Worm (Caenorhabditis elegans) whole organism, L4/young adult: Measurements from ENCODE around the gene B0302.4.

Experiments
- W03F9.2 ChIP-seq: fragments of 150-350 bp; optimal IDR thresholded peaks from 2 replicates; lab custom pipeline; 2014; ENCODE audit warnings: missing biosample characterization, missing genetic modification characterization
- dao-5 ChIP-seq: sonication (generic microtip); optimal IDR thresholded peaks from 2 replicates; lab custom pipeline; 2016; ENCODE audit warnings: missing genotype, missing genetic modification characterization, moderate library complexity, missing compliant biosample characterization
- him-1 ChIP-seq: sonication (generic microtip); optimal IDR thresholded peaks from 2 replicates; lab custom pipeline; 2016; ENCODE audit warnings: missing genotype, missing genetic modification reagents, missing genetic modification characterization, missing compliant biosample characterization

The B0302.4 gene

ce11 chrX:17176677-17177076 lies at the start of gene B0302.4:
Gene B0302.4, minus strand, starts transcription at chrX:17176777.
- no peak for TF ChIP-seq dao-5 (tag; lab: Kevin White, UChicago)
- no peak for TF ChIP-seq him-1 (tag; lab: Kevin White, UChicago)
- no peak for TF ChIP-seq W03F9.2 (tag; lab: Kevin White, UChicago)

ce11 chrX:17221873-17222525 lies 45.4 kb upstream of the B0302.4 start, which contains the start of gene rab-6.2:
Gene rab-6.2, plus strand, starts transcription at chrX:17222475.
- no peak for TF ChIP-seq dao-5 (tag; lab: Kevin White, UChicago)
- no peak for TF ChIP-seq W03F9.2 (tag; lab: Kevin White, UChicago)
- no peak for TF ChIP-seq him-1 (tag; lab: Kevin White, UChicago)

ce11 chrX:17217050-17217813 lies 40.7 kb upstream of the B0302.4 start, which contains the start of gene acdh-7:
Gene acdh-7, minus strand, starts transcription at chrX:17217105.
- TF ChIP-seq W03F9.2 (tag; lab: Kevin White, UChicago) (no peak), dao-5 (tag; lab: Kevin White, UChicago) (no peak), him-1 (tag; lab: Kevin White, UChicago) (no peak)

ce11 chrX:17216178-17216577 lies 39.6 kb upstream of the B0302.4 start:
- TF ChIP-seq dao-5 (tag; lab: Kevin White, UChicago) (no peak), him-1 (tag; lab: Kevin White, UChicago) (no peak), W03F9.2 (tag; lab: Kevin White, UChicago) (no peak)

ce11 chrX:17215753-17216152 lies 39.2 kb upstream of the B0302.4 start:
- TF ChIP-seq him-1 (tag; lab: Kevin White, UChicago) (no peak), W03F9.2 (tag; lab: Kevin White, UChicago) (no peak), dao-5 (tag; lab: Kevin White, UChicago) (no peak)

- no peak for TF ChIP-seq him-1 (tag; lab: Kevin White, UChicago)
- TF ChIP-seq W03F9.2 (tag; lab: Kevin White, UChicago): no peak
- TF ChIP-seq dao-5 (tag; lab: Kevin White, UChicago): no peak
Observed at ce11 chrX:17214803-17215202, 38.2 kb upstream of the B0302.4 start, which contains the start of gene acdh-10. Gene acdh-10, minus strand, starts transcription at chrX:17214903.

- no peak for TF ChIP-seq dao-5 (tag; lab: Kevin White, UChicago)
- TF ChIP-seq W03F9.2 (tag; lab: Kevin White, UChicago): no peak
- no peak for TF ChIP-seq him-1 (tag; lab: Kevin White, UChicago)
Observed at ce11 chrX:17211513-17211912, 34.9 kb upstream of the B0302.4 start.

ce11 chrX:17209265-17209664 lies 32.7 kb upstream of the B0302.4 start, which contains the start of gene T08G2.2:
Gene T08G2.2, minus strand, starts transcription at chrX:17209365.
- TF ChIP-seq him-1 (tag; lab: Kevin White, UChicago) (no peak), W03F9.2 (tag; lab: Kevin White, UChicago) (no peak), dao-5 (tag; lab: Kevin White, UChicago) (no peak)

ce11 chrX:17205853-17206252 lies 29.3 kb upstream of the B0302.4 start:
- no peak for TF ChIP-seq W03F9.2 (tag; lab: Kevin White, UChicago)
- TF ChIP-seq him-1 (tag; lab: Kevin White, UChicago): no peak
- no peak for TF ChIP-seq dao-5 (tag; lab: Kevin White, UChicago)

ce11 chrX:17203399-17203798 lies 26.8 kb upstream of the B0302.4 start:
- no peak for TF ChIP-seq him-1 (tag; lab: Kevin White, UChicago)
- no peak for TF ChIP-seq dao-5 (tag; lab: Kevin White, UChicago)
- no peak for TF ChIP-seq W03F9.2 (tag; lab: Kevin White, UChicago)

ce11 chrX:17197824-17198223 lies 21.2 kb upstream of the B0302.4 start:
- no peak for TF ChIP-seq W03F9.2 (tag; lab: Kevin White, UChicago)
- no peak for TF ChIP-seq him-1 (tag; lab: Kevin White, UChicago)
- TF ChIP-seq dao-5 (tag; lab: Kevin White, UChicago): no peak

ce11 chrX:17195080-17195479 lies 18.5 kb upstream of the B0302.4 start, which contains the start of gene B0302.5:
Gene B0302.5, minus strand, starts transcription at chrX:17195137.
- TF ChIP-seq W03F9.2 (tag; lab: Kevin White, UChicago) (no peak), dao-5 (tag; lab: Kevin White, UChicago) (no peak), him-1 (tag; lab: Kevin White, UChicago) (no peak)
